Worm (Caenorhabditis elegans): Measurements from ENCODE around the gene vms-1.

DNA sequence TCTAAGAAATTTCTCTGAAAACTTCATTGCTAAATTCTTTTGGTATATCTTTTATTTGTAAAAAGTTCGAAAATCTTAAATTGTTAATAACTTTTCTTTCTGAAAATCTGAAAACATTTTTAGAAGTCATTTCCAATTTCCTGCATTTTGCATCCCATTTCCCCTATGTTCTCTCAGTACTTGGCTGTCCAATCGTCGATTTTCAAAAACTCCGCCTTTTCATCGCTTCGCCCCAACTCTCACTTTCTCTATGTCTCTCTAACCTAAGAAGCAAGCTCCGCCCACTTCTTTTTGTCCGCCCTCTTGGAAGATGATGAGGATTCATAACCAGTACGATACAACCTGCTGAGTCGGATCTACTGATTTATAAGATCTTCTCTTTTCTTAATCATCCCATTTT lies 23.2 kb upstream of the vms-1 start:
- TF ChIP-seq R02D3.7 (tag; optimal IDR thresholded peaks at IDR 0.05), result no peak
- TF ChIP-seq fos-1 (tag; optimal IDR thresholded peaks at IDR 0.05), result no peak
- TF ChIP-seq sea-2 (GFP tag; optimal IDR thresholded peaks at IDR 0.05), result no peak
- TF ChIP-seq nhr-12 (tag; optimal IDR thresholded peaks at IDR 0.05), result no peak
- no peak for TF ChIP-seq eor-1 (tag; optimal IDR thresholded peaks at IDR 0.05)
- no peak for TF ChIP-seq snpc-4 (tag; optimal IDR thresholded peaks at IDR 0.05)
- TF ChIP-seq ama-1 (optimal IDR thresholded peaks at IDR 0.05), result no peak
- no peak for TF ChIP-seq unc-62 (GFP tag; optimal IDR thresholded peaks at IDR 0.05)
- no peak for TF ChIP-seq unc-39 (tag; optimal IDR thresholded peaks at IDR 0.05)
- TF ChIP-seq aly-2 (tag; optimal IDR thresholded peaks at IDR 0.05), result no peak
- no peak for TF ChIP-seq nhr-43 (tag; optimal IDR thresholded peaks at IDR 0.05; ENCODE audit: poor library complexity, severe bottlenecking)
- TF ChIP-seq lin-15B (tag; optimal IDR thresholded peaks at IDR 0.05), result no peak
- no peak for TF ChIP-seq pha-4 (tag; optimal IDR thresholded peaks at IDR 0.05)
- TF ChIP-seq daf-12 (tag; optimal IDR thresholded peaks at IDR 0.05), result no peak

All from whole organism, L3 larva.